Worm (Caenorhabditis elegans) whole organism, L2 larva: ENCODE measurements around the gene nas-17.

ENCODE experiments used
- aly-2 ChIP-seq: fragments of 150-350 bp; optimal IDR thresholded peaks from 2 replicates; lab custom pipeline; 2014; ENCODE audit warnings: missing biosample characterization, missing genetic modification characterization
- ama-1 ChIP-seq: fragments of 150-350 bp; optimal IDR thresholded peaks from 2 replicates; lab custom pipeline; 2018; ENCODE audit warnings: inconsistent platforms
- lin-11 ChIP-seq: fragments of 150-350 bp; sonication (generic microtip); optimal IDR thresholded peaks from 2 replicates; lab custom pipeline; 2014; ENCODE audit warnings: missing biosample characterization, missing genetic modification characterization, inconsistent platforms, mixed read lengths
- lin-39 ChIP-seq: fragments of 150-350 bp; optimal IDR thresholded peaks from 2 replicates; lab custom pipeline; 2014; ENCODE audit warnings: missing biosample characterization, missing genetic modification reagents, missing genetic modification characterization
- mdl-1 ChIP-seq, 2 experiments: fragments of 150-350 bp in 1 of 2; sonication (generic microtip) in 1 of 2; optimal IDR thresholded peaks; 2 replicates each; lab custom pipeline; 2017; ENCODE audit warnings: missing biosample characterization in 2 of 2, missing genetic modification characterization in 2 of 2
- nhr-11 ChIP-seq: fragments of 150-350 bp; optimal IDR thresholded peaks from 2 replicates; lab custom pipeline; 2014; ENCODE audit warnings: missing biosample characterization, missing genetic modification characterization
- nhr-25 ChIP-seq: fragments of 150-350 bp; sonication (generic microtip); optimal IDR thresholded peaks from 3 replicates; lab custom pipeline; 2014; ENCODE audit warnings: missing biosample characterization, missing genetic modification characterization
- unc-62 ChIP-seq: fragments of 150-350 bp; optimal IDR thresholded peaks from 2 replicates; lab custom pipeline; 2014; ENCODE audit warnings: missing biosample characterization, missing genetic modification reagents, missing genetic modification characterization
- zag-1 ChIP-seq: fragments of 150-350 bp; optimal IDR thresholded peaks from 2 replicates; lab custom pipeline; 2014; ENCODE audit warnings: missing biosample characterization, missing genetic modification characterization
- ztf-4 ChIP-seq: fragments of 150-350 bp; optimal IDR thresholded peaks from 2 replicates; lab custom pipeline; 2014; ENCODE audit warnings: missing biosample characterization, missing genetic modification characterization

ce11 chrV:11390394-11390793 lies 8.3 kb upstream of the nas-17 start, which contains the start of the genes K03B8.11 and K03B8.14:
- TF ChIP-seq ztf-4 (tag; lab: Kevin White, UChicago), result no peak
- TF ChIP-seq ama-1 (lab: Kevin White, UChicago), result no peak
- no peak for TF ChIP-seq nhr-11 (tag; lab: Kevin White, UChicago)
- TF ChIP-seq mdl-1 (tag; optimal IDR thresholded peaks at IDR 0.05; lab: Kevin White, UChicago), result no peak
- TF ChIP-seq aly-2 (tag; lab: Kevin White, UChicago), result no peak
- TF ChIP-seq zag-1 (tag; lab: Kevin White, UChicago), result no peak
- TF ChIP-seq lin-11 (tag; lab: Kevin White, UChicago), result no peak
- no peak for TF ChIP-seq lin-39 (tag; lab: Kevin White, UChicago)
- no peak for TF ChIP-seq nhr-25 (tag; lab: Kevin White, UChicago)
- TF ChIP-seq unc-62 (GFP tag; lab: Kevin White, UChicago), result no peak
